Fruit fly (Drosophila melanogaster): ENCODE results near the gene Samuel.

Samuel gene

dm6 chr2L:11037583-11038517 is 28.9 kb downstream of the Samuel start (continued):
- peak; percentile 34 for TF ChIP-seq nau (GFP tag; optimal IDR thresholded peaks at IDR 0.05)
- TF ChIP-seq CG15073 (GFP tag; optimal IDR thresholded peaks at IDR 0.05) = no peak
- TF ChIP-seq Blimp-1 (GFP tag; optimal IDR thresholded peaks at IDR 0.05) = peak; percentile 41
- no peak for TF ChIP-seq B-H2 (GFP tag; optimal IDR thresholded peaks at IDR 0.05)
- no peak for TF ChIP-seq CG10565 (GFP tag; optimal IDR thresholded peaks at IDR 0.05)
- peak; percentile 53 for TF ChIP-seq tio (GFP tag; optimal IDR thresholded peaks at IDR 0.05)
- peak; percentile 2 for TF ChIP-seq odd (GFP tag; optimal IDR thresholded peaks at IDR 0.05)
- TF ChIP-seq CG17568 (GFP tag; optimal IDR thresholded peaks at IDR 0.05) = peak; percentile 9
- TF ChIP-seq dmrt11E (tag; optimal IDR thresholded peaks at IDR 0.05) = peak; percentile 73
- no peak for TF ChIP-seq Tbp (GFP tag; optimal IDR thresholded peaks at IDR 0.05)
- no peak for TF ChIP-seq ro (GFP tag; IDR thresholded peaks at IDR 0.05)
- peak; percentile 33 for TF ChIP-seq Fer1 (GFP tag; optimal IDR thresholded peaks at IDR 0.05)
- TF ChIP-seq CG14965 (GFP tag; optimal IDR thresholded peaks at IDR 0.05; ENCODE audit: borderline replicate concordance) = no peak
- no peak for TF ChIP-seq CG9876 (GFP tag; optimal IDR thresholded peaks at IDR 0.05)
- TF ChIP-seq usp (GFP tag; optimal IDR thresholded peaks at IDR 0.05) = no peak
- no peak for TF ChIP-seq CG10431 (GFP tag; optimal IDR thresholded peaks at IDR 0.05)
- TF ChIP-seq repo (GFP tag; optimal IDR thresholded peaks at IDR 0.05) = no peak
- no peak for TF ChIP-seq h (optimal IDR thresholded peaks at IDR 0.05)
- TF ChIP-seq abd-A (tag; optimal IDR thresholded peaks at IDR 0.05) = no peak
- no peak for TF ChIP-seq cg (GFP tag; optimal IDR thresholded peaks at IDR 0.05)
- TF ChIP-seq Poxn (GFP tag; IDR thresholded peaks at IDR 0.05) = no peak
- no peak for TF ChIP-seq psq (GFP tag; optimal IDR thresholded peaks at IDR 0.05)
- peak; percentile 62 for TF ChIP-seq Mes4 (GFP tag; optimal IDR thresholded peaks at IDR 0.05)
- no peak for TF ChIP-seq fd64A (GFP tag; optimal IDR thresholded peaks at IDR 0.05)
- peak; percentile 44; the same call in 1 of the 2 replicates for TF ChIP-seq ranshi (GFP tag; IDR thresholded peaks at IDR 0.05)
- 0 out of 3 replicates have a peak, but pooled peaks have one; percentile 45 for TF ChIP-seq ci (GFP tag; IDR thresholded peaks at IDR 0.05)
- no peak for TF ChIP-seq CG13624 (GFP tag; optimal IDR thresholded peaks at IDR 0.05)
- peak in 1 of 2 experiments; percentile 58 for TF ChIP-seq chif (GFP tag; optimal IDR thresholded peaks at IDR 0.05)
- peak; percentile 73 for TF ChIP-seq row (GFP tag; IDR thresholded peaks at IDR 0.05)
- no peak for TF ChIP-seq Scr (GFP tag; IDR thresholded peaks at IDR 0.05; ENCODE audit: partially characterized antibody)
- no peak for TF ChIP-seq Nf-YA (GFP tag; IDR thresholded peaks at IDR 0.05)
- no peak; the same call in 1 of the 2 replicates for TF ChIP-seq Ravus (GFP tag; IDR thresholded peaks at IDR 0.05)
- no peak for TF ChIP-seq CG10654 (GFP tag; optimal IDR thresholded peaks at IDR 0.05)
- peak; percentile 23 for TF ChIP-seq Lhr (GFP tag; optimal IDR thresholded peaks at IDR 0.05)
- TF ChIP-seq CG4707 (GFP tag; optimal IDR thresholded peaks at IDR 0.05) = no peak
- no peak for TF ChIP-seq sr (GFP tag; IDR thresholded peaks at IDR 0.05)
- TF ChIP-seq CG12155 (GFP tag; optimal IDR thresholded peaks at IDR 0.05) = peak; percentile 39
- TF ChIP-seq Oli (tag; optimal IDR thresholded peaks at IDR 0.05) = peak; percentile 80
- TF ChIP-seq z (GFP tag; IDR thresholded peaks at IDR 0.05) = peak; percentile 67; the same call in 2 of the 3 replicates
- peak; percentile 71 for TF ChIP-seq az2 (GFP tag; optimal IDR thresholded peaks at IDR 0.05)
- peak; percentile 12 for TF ChIP-seq CG3838 (GFP tag; optimal IDR thresholded peaks at IDR 0.05)
- TF ChIP-seq CG6272 (GFP tag; IDR thresholded peaks at IDR 0.05) = 0 out of 2 replicates have a peak, but pooled peaks have one; percentile 20
- no peak for TF ChIP-seq hkb (optimal IDR thresholded peaks at IDR 0.05)
- peak; percentile 23; the same call in 1 of the 2 replicates for TF ChIP-seq hkb (GFP tag; IDR thresholded peaks at IDR 0.05)
- no peak for TF ChIP-seq Doc2 (GFP tag; IDR thresholded peaks at IDR 0.05)
- TF ChIP-seq CoRest (tag; optimal IDR thresholded peaks at IDR 0.05) = peak; percentile 70
- TF ChIP-seq CG6683 (GFP tag; optimal IDR thresholded peaks at IDR 0.05) = no peak
- TF ChIP-seq peb (GFP tag; IDR thresholded peaks at IDR 0.05) = no peak
- TF ChIP-seq CG2678 (tag; optimal IDR thresholded peaks at IDR 0.05) = peak; percentile 60
- TF ChIP-seq bab2 (GFP tag; optimal IDR thresholded peaks at IDR 0.05) = peak; percentile 45

Data from whole organism, embryonic.